Worm (Caenorhabditis elegans) whole organism, mixed stage, embryonic: ENCODE data around the gene str-180.

Experiments used
- M03D4.4 ChIP-seq: sonication (generic microtip); optimal IDR thresholded peaks from 2 replicates; lab custom pipeline; 2017; ENCODE audit warnings: mild to moderate bottlenecking, missing genetic modification characterization, missing compliant biosample characterization
- bed-3 ChIP-seq: fragments of 200-800 bp; sonication (Bioruptor generic); optimal IDR thresholded peaks from 3 replicates; lab custom pipeline; 2018; ENCODE audit warnings: mild to moderate bottlenecking, missing genetic modification characterization, moderate library complexity, missing compliant biosample characterization
- blmp-1 ChIP-seq: fragments of 150-350 bp; optimal IDR thresholded peaks from 2 replicates; lab custom pipeline; 2014; ENCODE audit warnings: missing biosample characterization, missing genetic modification characterization
- ceh-39 ChIP-seq: fragments of 150-350 bp; optimal IDR thresholded peaks from 2 replicates; lab custom pipeline; 2014; ENCODE audit warnings: missing biosample characterization, missing genetic modification characterization
- ceh-43 ChIP-seq: fragments of 200-800 bp; sonication (Bioruptor generic); optimal IDR thresholded peaks from 2 replicates; lab custom pipeline; 2018; ENCODE audit warnings: mild to moderate bottlenecking, missing genetic modification characterization, moderate library complexity, missing compliant biosample characterization
- ceh-83 ChIP-seq: fragments of 200-800 bp; sonication (Bioruptor generic); optimal IDR thresholded peaks from 2 replicates; lab custom pipeline; 2018; ENCODE audit warnings: mild to moderate bottlenecking, missing genetic modification characterization, missing compliant biosample characterization
- ces-1 ChIP-seq: fragments of 150-350 bp; optimal IDR thresholded peaks from 2 replicates; lab custom pipeline; 2014; ENCODE audit warnings: missing biosample characterization, missing genetic modification reagents, missing genetic modification characterization
- cnd-1 ChIP-seq: fragments of 200-800 bp; sonication (Bioruptor generic); optimal IDR thresholded peaks from 2 replicates; lab custom pipeline; 2018; ENCODE audit warnings: mild to moderate bottlenecking, missing genetic modification characterization, missing compliant biosample characterization
- elt-3 ChIP-seq: fragments of 150-350 bp; optimal IDR thresholded peaks from 2 replicates; lab custom pipeline; 2014; ENCODE audit warnings: missing biosample characterization, missing genetic modification characterization
- hlh-1 ChIP-seq: fragments of 150-350 bp; optimal IDR thresholded peaks from 2 replicates; lab custom pipeline; 2014; ENCODE audit warnings: missing biosample characterization, missing genetic modification reagents, missing genetic modification characterization
- lin-13 ChIP-seq: fragments of 150-350 bp; optimal IDR thresholded peaks from 2 replicates; lab custom pipeline; 2014; ENCODE audit warnings: missing biosample characterization, missing genetic modification characterization
- lin-32 ChIP-seq: fragments of 200-800 bp; sonication (Bioruptor generic); optimal IDR thresholded peaks from 2 replicates; lab custom pipeline; 2018; ENCODE audit warnings: mild to moderate bottlenecking, missing genetic modification characterization, missing compliant biosample characterization
- lsy-2 ChIP-seq: fragments of 150-350 bp; optimal IDR thresholded peaks from 2 replicates; lab custom pipeline; 2014; ENCODE audit warnings: missing biosample characterization, missing genetic modification characterization
- mab-5 ChIP-seq: fragments of 150-350 bp; optimal IDR thresholded peaks from 2 replicates; lab custom pipeline; 2014; ENCODE audit warnings: missing biosample characterization, missing genetic modification characterization
- mep-1 ChIP-seq: fragments of 150-350 bp; optimal IDR thresholded peaks from 2 replicates; lab custom pipeline; 2017; ENCODE audit warnings: missing biosample characterization, missing genetic modification reagents, missing genetic modification characterization, inconsistent platforms
- mls-2 ChIP-seq: sonication (generic microtip); optimal IDR thresholded peaks from 2 replicates; lab custom pipeline; 2016; ENCODE audit warnings: mild to moderate bottlenecking, missing genetic modification characterization, moderate library complexity, missing compliant biosample characterization
- nhr-12 ChIP-seq: fragments of 150-350 bp; optimal IDR thresholded peaks from 2 replicates; lab custom pipeline; 2014; ENCODE audit warnings: missing biosample characterization, missing genetic modification characterization
- nhr-2 ChIP-seq: fragments of 150-350 bp; optimal IDR thresholded peaks from 2 replicates; lab custom pipeline; 2014; ENCODE audit warnings: missing biosample characterization, missing genetic modification characterization
- nhr-237 ChIP-seq: fragments of 150-350 bp; optimal IDR thresholded peaks from 2 replicates; lab custom pipeline; 2014; ENCODE audit warnings: missing biosample characterization, missing genetic modification characterization
- nhr-28 ChIP-seq: fragments of 150-350 bp; optimal IDR thresholded peaks from 2 replicates; lab custom pipeline; 2014; ENCODE audit warnings: missing biosample characterization, missing genetic modification characterization
- pha-4 ChIP-seq: fragments of 150-350 bp; optimal IDR thresholded peaks from 2 replicates; lab custom pipeline; 2018; ENCODE audit warnings: missing biosample characterization, missing genetic modification reagents, missing genetic modification characterization
- sem-2 ChIP-seq: fragments of 200-800 bp; sonication (Bioruptor generic); optimal IDR thresholded peaks from 2 replicates; lab custom pipeline; 2018; ENCODE audit warnings: mild to moderate bottlenecking, missing genetic modification characterization, missing compliant biosample characterization
- snpc-4 ChIP-seq: fragments of 150-350 bp; optimal IDR thresholded peaks from 2 replicates; lab custom pipeline; 2014; ENCODE audit warnings: missing biosample characterization, missing genetic modification characterization
- tbx-8 ChIP-seq: fragments of 200-800 bp; sonication (Bioruptor generic); optimal IDR thresholded peaks from 2 replicates; lab custom pipeline; 2018; ENCODE audit warnings: mild to moderate bottlenecking, missing genetic modification characterization, moderate library complexity, missing compliant biosample characterization
- unc-120 ChIP-seq: sonication (generic microtip); optimal IDR thresholded peaks from 2 replicates; lab custom pipeline; 2017; ENCODE audit warnings: missing genetic modification characterization, missing compliant biosample characterization; ENCODE audit not compliant: poor library complexity, severe bottlenecking
- unc-39 ChIP-seq: fragments of 150-350 bp; optimal IDR thresholded peaks from 2 replicates; lab custom pipeline; 2014; ENCODE audit warnings: missing biosample characterization, missing genetic modification characterization
- unc-62 ChIP-seq: fragments of 150-350 bp; optimal IDR thresholded peaks from 2 replicates; lab custom pipeline; 2014; ENCODE audit warnings: missing biosample characterization, missing genetic modification reagents, missing genetic modification characterization
- zip-8 ChIP-seq: fragments of 150-350 bp; optimal IDR thresholded peaks from 2 replicates; lab custom pipeline; 2014; ENCODE audit warnings: missing biosample characterization, missing genetic modification characterization
- ztf-11 ChIP-seq: fragments of 150-350 bp; optimal IDR thresholded peaks from 2 replicates; lab custom pipeline; 2014; ENCODE audit warnings: missing biosample characterization, missing genetic modification characterization

The str-180 gene

ce11 chrV:6630769-6631168 is 37.9 kb downstream of the str-180 start:
- no peak for TF ChIP-seq M03D4.4
- no peak for TF ChIP-seq cnd-1 (tag; lab: Kevin White, UChicago)
- no peak for TF ChIP-seq lin-13
- no peak for TF ChIP-seq lsy-2 (tag; lab: Kevin White, UChicago)
- TF ChIP-seq ceh-43 (GFP tag; lab: Kevin White, UChicago): no peak
- TF ChIP-seq ceh-39: no peak
- no peak for TF ChIP-seq nhr-12 (tag; lab: Kevin White, UChicago)
- no peak for TF ChIP-seq mab-5 (tag; lab: Kevin White, UChicago)
- TF ChIP-seq sem-2 (GFP tag; lab: Kevin White, UChicago): no peak
- no peak for TF ChIP-seq unc-120 (tag; lab: Kevin White, UChicago)
- TF ChIP-seq snpc-4 (tag; lab: Kevin White, UChicago): no peak
- no peak for TF ChIP-seq unc-62 (GFP tag; lab: Kevin White, UChicago)
- no peak for TF ChIP-seq mep-1 (tag; lab: Kevin White, UChicago)
- TF ChIP-seq blmp-1 (tag; lab: Kevin White, UChicago): no peak

- TF ChIP-seq unc-39 (no peak), lin-13 (no peak), elt-3 (tag; lab: Kevin White, UChicago) (no peak), nhr-237 (tag; lab: Kevin White, UChicago) (no peak), mls-2 (no peak), ztf-11 (tag; lab: Kevin White, UChicago) (no peak), mab-5 (tag; lab: Kevin White, UChicago) (no peak), zip-8 (tag; lab: Kevin White, UChicago) (no peak), ces-1 (GFP tag; lab: Kevin White, UChicago) (no peak), lin-32 (no peak), lsy-2 (tag; lab: Kevin White, UChicago) (no peak), ceh-83 (GFP tag; lab: Kevin White, UChicago) (no peak), bed-3 (GFP tag; lab: Kevin White, UChicago) (no peak), unc-120 (tag; lab: Kevin White, UChicago) (no peak), nhr-12 (tag; lab: Kevin White, UChicago) (no peak), nhr-28 (tag; lab: Kevin White, UChicago) (no peak)
Measured at ce11 chrV:6626244-6626643, 42.4 kb downstream of the str-180 start, which contains the start of gene ppt-1. Gene ppt-1 (minus strand): TSS chrV:6626344.

- no peak for TF ChIP-seq unc-62 (GFP tag; lab: Kevin White, UChicago)
- TF ChIP-seq ces-1 (GFP tag; lab: Kevin White, UChicago): no peak
Measured at ce11 chrV:6621894-6622293, 46.7 kb downstream of the str-180 start, which contains the start of gene nhr-37. Gene nhr-37 (plus strand): TSS chrV:6622194.

ce11 chrV:6620809-6621208 is 47.8 kb downstream of the str-180 start:
- TF ChIP-seq tbx-8 (GFP tag; lab: Kevin White, UChicago) (no peak), lin-13 (no peak), sem-2 (GFP tag; lab: Kevin White, UChicago) (no peak), hlh-1 (tag; lab: Kevin White, UChicago) (no peak), nhr-2 (tag; lab: Kevin White, UChicago) (no peak), elt-3 (tag; lab: Kevin White, UChicago) (no peak), unc-120 (tag; lab: Kevin White, UChicago) (no peak), nhr-237 (tag; lab: Kevin White, UChicago) (no peak), mab-5 (tag; lab: Kevin White, UChicago) (no peak), mep-1 (tag; lab: Kevin White, UChicago) (no peak), pha-4 (no peak)
